Worm (Caenorhabditis elegans) whole organism, mixed stage, embryonic: ENCODE results near the gene ZK637.14.

Experiments
- ceh-43 ChIP-seq: fragments of 200-800 bp; sonication (Bioruptor generic); optimal IDR thresholded peaks from 2 replicates; lab custom pipeline; 2018; ENCODE audit warnings: mild to moderate bottlenecking, missing genetic modification characterization, moderate library complexity, missing compliant biosample characterization
- lsy-2 ChIP-seq: fragments of 150-350 bp; optimal IDR thresholded peaks from 2 replicates; lab custom pipeline; 2014; ENCODE audit warnings: missing biosample characterization, missing genetic modification characterization
- nhr-76 ChIP-seq: sonication (generic microtip); optimal IDR thresholded peaks from 2 replicates; lab custom pipeline; 2017; ENCODE audit warnings: missing biosample characterization, missing genetic modification characterization

ce11 chrIII:8894782-8895181, 5.8 kb upstream of the ZK637.14 start, which contains the start of gene asna-1:
- TF ChIP-seq lsy-2 (tag; lab: Kevin White, UChicago) (no peak), ceh-43 (no peak), nhr-76 (tag; lab: Kevin White, UChicago) (no peak)
